In the genomic region with DNA sequence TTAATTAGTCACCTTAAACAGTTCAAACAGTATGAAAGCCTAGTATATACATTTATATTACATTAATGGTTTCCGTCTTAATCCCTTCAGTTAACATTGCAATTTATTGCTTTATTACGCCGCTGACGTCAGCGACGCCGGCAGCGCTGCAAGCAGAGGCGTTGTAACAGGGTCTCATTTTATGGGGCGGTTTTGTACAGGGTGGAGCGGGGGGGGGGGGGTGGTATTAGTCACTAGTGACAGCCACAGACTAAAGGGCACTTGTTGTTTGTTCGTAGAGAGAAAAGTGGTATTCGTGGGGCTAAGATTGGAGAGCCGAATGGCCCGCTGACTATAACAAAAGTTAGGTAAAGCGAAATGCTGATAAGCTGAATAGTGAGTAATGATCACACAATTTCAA, we compare ENCODE assay signal across 1 fruit fly cellular context.
TF ChIP-seq lines count a peak whose summit lies in the region.

No protein-coding gene starts in this region.

TF ChIP-seq in whole organism, embryonic, 481 proteins besides CTCF, POLR2A, EP300 and RAD21 (continued from another document):
- TF ChIP-seq CG12219 (GFP tag; optimal IDR thresholded peaks at IDR 0.05; lab: Kevin White, UChicago) = no peak
- TF ChIP-seq CG14441 (GFP tag; IDR thresholded peaks at IDR 0.05; lab: Robert Waterston, UW) = no peak
- TF ChIP-seq exex (tag; optimal IDR thresholded peaks at IDR 0.05; lab: Kevin White, UChicago) = peak; percentile 11
- TF ChIP-seq Adf1 (GFP tag; IDR thresholded peaks at IDR 0.05; lab: Robert Waterston, UW) = peak; percentile 85
- TF ChIP-seq sd (tag; optimal IDR thresholded peaks at IDR 0.05; lab: Kevin White, UChicago) = peak; percentile 1
